Worm (Caenorhabditis elegans): ENCODE results near the gene F46C8.1.

DNA sequence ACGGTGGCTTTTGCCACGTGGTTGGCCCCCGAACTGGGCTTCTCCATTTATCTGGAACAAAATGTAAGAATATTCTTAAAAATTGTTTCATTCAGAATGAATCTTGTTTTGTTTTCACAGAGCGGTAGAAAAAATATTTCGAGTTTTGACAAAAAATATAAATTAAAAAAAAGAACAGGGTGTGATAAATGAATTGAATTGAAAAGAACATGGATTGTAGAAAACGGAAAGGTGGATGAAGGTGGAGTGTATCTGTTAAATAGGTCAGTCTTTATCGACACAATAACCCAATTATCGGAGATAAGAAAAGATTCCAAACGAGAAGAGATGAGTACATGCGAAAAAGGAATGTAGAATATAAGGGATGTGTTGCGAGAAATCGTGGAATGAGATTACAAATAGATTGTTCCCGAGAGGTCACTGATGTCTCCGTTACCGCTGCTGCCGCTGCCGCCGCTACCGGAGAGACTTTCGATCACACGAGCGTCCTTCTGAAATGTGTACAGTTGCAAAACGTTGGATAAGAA lies 10.5 kb upstream of the F46C8.1 start, which contains the start of gene dpy-7:
- no peak for TF ChIP-seq lin-39 (tag; optimal IDR thresholded peaks at IDR 0.05)
- TF ChIP-seq nhr-11 (tag; optimal IDR thresholded peaks at IDR 0.05) = no peak
- TF ChIP-seq elt-3 (tag; optimal IDR thresholded peaks at IDR 0.05) = no peak
- no peak for TF ChIP-seq ama-1 (optimal IDR thresholded peaks at IDR 0.05)
- TF ChIP-seq zag-1 (tag; optimal IDR thresholded peaks at IDR 0.05) = no peak
- no peak for TF ChIP-seq ztf-11 (tag; optimal IDR thresholded peaks at IDR 0.05)
- no peak for TF ChIP-seq mdl-1 (tag; optimal IDR thresholded peaks at IDR 0.05)
- no peak for TF ChIP-seq nhr-12 (tag; optimal IDR thresholded peaks at IDR 0.05)
- no peak for TF ChIP-seq nhr-23 (tag; optimal IDR thresholded peaks at IDR 0.05)
- TF ChIP-seq R02D3.7 (tag; optimal IDR thresholded peaks at IDR 0.05) = no peak
- no peak for TF ChIP-seq unc-62 (GFP tag; optimal IDR thresholded peaks at IDR 0.05)
- no peak for TF ChIP-seq ceh-82 (tag; optimal IDR thresholded peaks at IDR 0.05)

Measured in whole organism, L2 larva.